Worm (Caenorhabditis elegans): ENCODE measurements around the gene srw-138.
"Not testable (repeated sequence)": the region's sequence is repeated elsewhere in the genome, so short reads cannot be mapped to it uniquely, and the experiment has no call there.

Gene srw-138

DNA sequence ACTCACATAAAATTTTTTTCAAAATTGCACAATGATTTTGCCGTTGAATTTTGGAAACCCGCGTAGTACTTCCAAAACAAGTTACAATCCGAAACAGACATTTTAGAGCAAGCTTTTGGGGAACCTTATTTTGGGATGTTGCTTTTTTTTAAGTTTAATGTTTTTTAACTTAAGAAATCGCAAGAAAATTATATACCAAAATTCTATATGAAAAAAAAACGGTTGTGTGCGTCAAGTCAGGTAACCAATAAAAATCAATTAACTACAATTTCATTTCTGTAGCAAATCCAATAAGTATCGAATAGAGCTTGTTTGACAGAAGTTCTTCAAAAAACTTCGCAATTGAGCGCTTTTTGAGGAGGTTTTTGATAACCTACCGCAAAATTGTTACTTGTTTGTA is 20.5 kb upstream of the srw-138 start, which contains the start of gene srw-117:
Gene srw-117 (minus strand): TSS at position 101 of the 400 bp plus-strand sequence.
- TF ChIP-seq nhr-20 (tag; optimal IDR thresholded peaks at IDR 0.05) (no peak), ceh-8 (GFP tag; optimal IDR thresholded peaks at IDR 0.05) (no peak), egl-27 (tag; optimal IDR thresholded peaks at IDR 0.05) (no peak), ama-1 (optimal IDR thresholded peaks at IDR 0.05) (no peak), mep-1 (tag; optimal IDR thresholded peaks at IDR 0.05) (no peak), unc-86 (tag; optimal IDR thresholded peaks at IDR 0.05) (no peak), lin-35 (GFP tag; optimal IDR thresholded peaks at IDR 0.05) (no peak)

- TF ChIP-seq ztf-11 (tag; optimal IDR thresholded peaks at IDR 0.05) (no peak), blmp-1 (tag; optimal IDR thresholded peaks at IDR 0.05) (no peak), dsc-1 (tag; optimal IDR thresholded peaks at IDR 0.05) (no peak), ceh-82 (tag; optimal IDR thresholded peaks at IDR 0.05) (no peak), lin-15B (tag; optimal IDR thresholded peaks at IDR 0.05) (no peak), irx-1 (tag; optimal IDR thresholded peaks at IDR 0.05) (no peak), efl-1 (optimal IDR thresholded peaks at IDR 0.05) (no peak), efl-1 (GFP tag; optimal IDR thresholded peaks at IDR 0.05 in 1 of 2) (no peak), ama-1 (optimal IDR thresholded peaks at IDR 0.05) (no peak)
Measured at ce11 chrV:2979978-2980377, 17.1 kb upstream of the srw-138 start, which contains the start of gene srw-118. Gene srw-118 (minus strand): TSS chrV:2980078.

ce11 chrV:2976287-2976686 is 13.4 kb upstream of the srw-138 start, which contains the start of gene srw-124:
Gene srw-124 (plus strand): TSS chrV:2976587.
- TF ChIP-seq vab-15 (tag; optimal IDR thresholded peaks at IDR 0.05): no peak

ce11 chrV:2975285-2975684 is 12.4 kb upstream of the srw-138 start, which contains the start of gene srw-123:
Gene srw-123 (minus strand): TSS chrV:2975385.
- not testable (repeated sequence) for TF ChIP-seq aly-2 (tag; optimal IDR thresholded peaks at IDR 0.05); snu-23 (GFP tag; optimal IDR thresholded peaks at IDR 0.05); tbx-2 (tag; optimal IDR thresholded peaks at IDR 0.05)

- TF ChIP-seq lsy-2 (tag; optimal IDR thresholded peaks at IDR 0.05) (no peak), nhr-85 (tag) (no peak), fkh-10 (GFP tag; optimal IDR thresholded peaks at IDR 0.05) (no peak), isw-1 (GFP tag; IDR thresholded peaks at IDR 0.05) (no peak), unc-86 (tag; optimal IDR thresholded peaks at IDR 0.05) (no peak), mab-9 (GFP tag; IDR thresholded peaks at IDR 0.05) (no peak), irx-1 (tag; optimal IDR thresholded peaks at IDR 0.05) (no peak), hpl-2 (GFP tag; optimal IDR thresholded peaks at IDR 0.05) (no peak), aly-2 (tag; optimal IDR thresholded peaks at IDR 0.05) (no peak), aha-1 (tag; optimal IDR thresholded peaks at IDR 0.05) (no peak), blmp-1 (tag; optimal IDR thresholded peaks at IDR 0.05) (no peak), mdl-1 (tag; optimal IDR thresholded peaks at IDR 0.05) (no peak), swsn-7 (tag; optimal IDR thresholded peaks at IDR 0.05) (no peak), nhr-28 (tag; optimal IDR thresholded peaks at IDR 0.05) (no peak), nhr-20 (tag; optimal IDR thresholded peaks at IDR 0.05) (no peak)
Measured at ce11 chrV:2971307-2971999, 8.6 kb upstream of the srw-138 start, which contains the start of gene srw-129. Gene srw-129 (plus strand): TSS chrV:2971949.

- TF ChIP-seq fos-1 (tag; optimal IDR thresholded peaks at IDR 0.05) (no peak), grh-1 (GFP tag; IDR thresholded peaks at IDR 0.05) (no peak), hlh-4 (tag; optimal IDR thresholded peaks at IDR 0.05) (no peak), unc-98 (GFP tag; IDR thresholded peaks at IDR 0.05) (no peak), efl-1 (optimal IDR thresholded peaks at IDR 0.05) (no peak), efl-1 (GFP tag; optimal IDR thresholded peaks at IDR 0.05 in 1 of 2) (no peak), fkh-4 (tag; optimal IDR thresholded peaks at IDR 0.05; ENCODE audit: borderline replicate concordance) (no peak), fkh-10 (GFP tag; optimal IDR thresholded peaks at IDR 0.05) (no peak), nhr-237 (tag; optimal IDR thresholded peaks at IDR 0.05) (no peak), nhr-47 (tag; optimal IDR thresholded peaks at IDR 0.05) (no peak), elt-3 (tag; optimal IDR thresholded peaks at IDR 0.05) (no peak), hpl-2 (GFP tag; optimal IDR thresholded peaks at IDR 0.05) (no peak), blmp-1 (tag; optimal IDR thresholded peaks at IDR 0.05) (no peak)
Measured at ce11 chrV:2964786-2965185, 1.9 kb upstream of the srw-138 start, which contains the start of gene srh-88. Gene srh-88 (minus strand): TSS chrV:2964886.
